Worm (Caenorhabditis elegans): Measurements from ENCODE around the gene T13H5.8.

T13H5.8 gene

ce11 chrII:8483793-8484186 is 34.5 kb upstream of the T13H5.8 start, which contains the start of gene taap-1:
TSS of gene taap-1 (minus strand) at chrII:8483871.
- TF ChIP-seq ztf-29 (GFP tag; IDR thresholded peaks at IDR 0.05) (no peak), tab-1 (GFP tag; IDR thresholded peaks at IDR 0.05) (no peak), flt-1 (GFP tag; IDR thresholded peaks at IDR 0.05) (no peak), ztf-23 (GFP tag; IDR thresholded peaks at IDR 0.05) (no peak), cog-1 (tag; optimal IDR thresholded peaks at IDR 0.05) (no peak), T22C8.4 (GFP tag; IDR thresholded peaks at IDR 0.05) (no peak), med-1 (GFP tag; optimal IDR thresholded peaks at IDR 0.05; ENCODE audit: insufficient read depth) (no peak), ref-1 (GFP tag; conservative IDR thresholded peaks at IDR 0.05) (no peak), klf-2 (GFP tag; conservative IDR thresholded peaks at IDR 0.05) (no peak)

ce11 chrII:8484546-8484945 is 33.8 kb upstream of the T13H5.8 start:
- TF ChIP-seq flt-1 (GFP tag; IDR thresholded peaks at IDR 0.05) = no peak
- TF ChIP-seq ref-1 (GFP tag; conservative IDR thresholded peaks at IDR 0.05) = no peak

ce11 chrII:8485603-8486002 is 32.7 kb upstream of the T13H5.8 start, which contains the start of gene gbh-2:
TSS of gene gbh-2 (plus strand) at chrII:8485879.
- TF ChIP-seq ztf-29 (GFP tag; IDR thresholded peaks at IDR 0.05) = no peak
- TF ChIP-seq ztf-23 (GFP tag; IDR thresholded peaks at IDR 0.05) = no peak
- no peak for TF ChIP-seq flt-1 (GFP tag; IDR thresholded peaks at IDR 0.05)
- TF ChIP-seq ref-1 (GFP tag; conservative IDR thresholded peaks at IDR 0.05) = no peak
- TF ChIP-seq tab-1 (GFP tag; IDR thresholded peaks at IDR 0.05) = no peak
- no peak for TF ChIP-seq klf-2 (GFP tag; conservative IDR thresholded peaks at IDR 0.05)
- no peak for TF ChIP-seq med-1 (GFP tag; optimal IDR thresholded peaks at IDR 0.05; ENCODE audit: insufficient read depth)
- no peak for TF ChIP-seq cog-1 (tag; optimal IDR thresholded peaks at IDR 0.05)
- TF ChIP-seq T22C8.4 (GFP tag; IDR thresholded peaks at IDR 0.05) = no peak

ce11 chrII:8488123-8488522 is 30.2 kb upstream of the T13H5.8 start:
- TF ChIP-seq med-1 (GFP tag; optimal IDR thresholded peaks at IDR 0.05; ENCODE audit: insufficient read depth) (no peak), flt-1 (GFP tag; IDR thresholded peaks at IDR 0.05) (no peak), cog-1 (tag; optimal IDR thresholded peaks at IDR 0.05) (no peak), tab-1 (GFP tag; IDR thresholded peaks at IDR 0.05) (no peak), ztf-23 (GFP tag; IDR thresholded peaks at IDR 0.05) (no peak), ztf-29 (GFP tag; IDR thresholded peaks at IDR 0.05) (no peak), ref-1 (GFP tag; conservative IDR thresholded peaks at IDR 0.05) (no peak), klf-2 (GFP tag; conservative IDR thresholded peaks at IDR 0.05) (no peak), T22C8.4 (GFP tag; IDR thresholded peaks at IDR 0.05) (no peak)

DNA sequence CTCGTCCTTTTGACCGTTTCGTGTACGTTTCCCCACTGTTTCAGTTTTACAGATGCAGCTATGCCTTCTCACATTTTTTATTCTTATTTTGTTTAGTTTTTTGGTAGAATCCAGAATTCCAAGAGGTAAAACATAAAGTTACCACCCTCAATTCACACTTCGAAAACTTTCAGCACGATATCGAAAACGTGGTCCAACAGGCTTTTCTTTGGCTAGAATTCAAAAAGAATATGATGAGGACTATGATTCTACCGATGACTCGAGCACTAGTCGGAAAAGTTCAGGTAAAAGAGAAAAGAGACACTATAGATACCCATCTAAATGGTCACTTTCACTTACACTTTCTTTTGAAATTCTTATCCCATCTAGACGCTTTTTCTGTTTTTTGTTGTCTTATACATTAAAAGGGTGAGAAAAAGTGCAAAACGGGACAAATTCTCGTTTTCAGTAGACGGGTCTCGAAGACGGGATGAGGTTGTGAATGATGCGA is 24.0 kb upstream of the T13H5.8 start, which contains the start of gene M05D6.9:
Gene M05D6.9, plus strand, starts transcription at position 51 of the 490 bp plus-strand sequence.
- TF ChIP-seq ztf-23 (GFP tag; IDR thresholded peaks at IDR 0.05) = no peak
- no peak for TF ChIP-seq ztf-29 (GFP tag; IDR thresholded peaks at IDR 0.05)
- TF ChIP-seq T22C8.4 (GFP tag; IDR thresholded peaks at IDR 0.05) = no peak
- no peak for TF ChIP-seq cog-1 (tag; optimal IDR thresholded peaks at IDR 0.05)
- no peak for TF ChIP-seq flt-1 (GFP tag; IDR thresholded peaks at IDR 0.05)
- TF ChIP-seq ref-1 (GFP tag; conservative IDR thresholded peaks at IDR 0.05) = no peak
- TF ChIP-seq tab-1 (GFP tag; IDR thresholded peaks at IDR 0.05) = no peak
- TF ChIP-seq med-1 (GFP tag; optimal IDR thresholded peaks at IDR 0.05; ENCODE audit: insufficient read depth) = no peak
- TF ChIP-seq klf-2 (GFP tag; conservative IDR thresholded peaks at IDR 0.05) = no peak

ce11 chrII:8496184-8496583 is 22.1 kb upstream of the T13H5.8 start:
- TF ChIP-seq cog-1 (tag; optimal IDR thresholded peaks at IDR 0.05) (no peak), ref-1 (GFP tag; conservative IDR thresholded peaks at IDR 0.05) (no peak), ztf-23 (GFP tag; IDR thresholded peaks at IDR 0.05) (no peak), T22C8.4 (GFP tag; IDR thresholded peaks at IDR 0.05) (no peak), flt-1 (GFP tag; IDR thresholded peaks at IDR 0.05) (no peak), tab-1 (GFP tag; IDR thresholded peaks at IDR 0.05) (no peak), med-1 (GFP tag; optimal IDR thresholded peaks at IDR 0.05; ENCODE audit: insufficient read depth) (no peak)

- no peak for TF ChIP-seq ztf-29 (GFP tag; IDR thresholded peaks at IDR 0.05)
- no peak for TF ChIP-seq ztf-23 (GFP tag; IDR thresholded peaks at IDR 0.05)
- no peak for TF ChIP-seq klf-2 (GFP tag; conservative IDR thresholded peaks at IDR 0.05)
- TF ChIP-seq tab-1 (GFP tag; IDR thresholded peaks at IDR 0.05) = no peak
- no peak for TF ChIP-seq med-1 (GFP tag; optimal IDR thresholded peaks at IDR 0.05; ENCODE audit: insufficient read depth)
- TF ChIP-seq cog-1 (tag; optimal IDR thresholded peaks at IDR 0.05) = no peak
Observed at ce11 chrII:8498173-8498572, 20.1 kb upstream of the T13H5.8 start.

- TF ChIP-seq flt-1 (GFP tag; IDR thresholded peaks at IDR 0.05) (0 out of 2 replicates have a peak, but pooled peaks have one; percentile 47), ztf-29 (GFP tag; IDR thresholded peaks at IDR 0.05) (no peak), tab-1 (GFP tag; IDR thresholded peaks at IDR 0.05) (no peak), ztf-23 (GFP tag; IDR thresholded peaks at IDR 0.05) (no peak)
Observed at ce11 chrII:8499021-8499420, 19.3 kb upstream of the T13H5.8 start.

- TF ChIP-seq ref-1 (GFP tag; conservative IDR thresholded peaks at IDR 0.05) = no peak
- TF ChIP-seq ztf-23 (GFP tag; IDR thresholded peaks at IDR 0.05) = no peak
- no peak for TF ChIP-seq tab-1 (GFP tag; IDR thresholded peaks at IDR 0.05)
- TF ChIP-seq ztf-29 (GFP tag; IDR thresholded peaks at IDR 0.05) = no peak
- no peak for TF ChIP-seq T22C8.4 (GFP tag; IDR thresholded peaks at IDR 0.05)
- no peak for TF ChIP-seq cog-1 (tag; optimal IDR thresholded peaks at IDR 0.05)
- no peak for TF ChIP-seq klf-2 (GFP tag; conservative IDR thresholded peaks at IDR 0.05)
- TF ChIP-seq flt-1 (GFP tag; IDR thresholded peaks at IDR 0.05) = no peak
- TF ChIP-seq med-1 (GFP tag; optimal IDR thresholded peaks at IDR 0.05; ENCODE audit: insufficient read depth) = no peak
Observed at ce11 chrII:8504074-8504724, 14.1 kb upstream of the T13H5.8 start.

DNA sequence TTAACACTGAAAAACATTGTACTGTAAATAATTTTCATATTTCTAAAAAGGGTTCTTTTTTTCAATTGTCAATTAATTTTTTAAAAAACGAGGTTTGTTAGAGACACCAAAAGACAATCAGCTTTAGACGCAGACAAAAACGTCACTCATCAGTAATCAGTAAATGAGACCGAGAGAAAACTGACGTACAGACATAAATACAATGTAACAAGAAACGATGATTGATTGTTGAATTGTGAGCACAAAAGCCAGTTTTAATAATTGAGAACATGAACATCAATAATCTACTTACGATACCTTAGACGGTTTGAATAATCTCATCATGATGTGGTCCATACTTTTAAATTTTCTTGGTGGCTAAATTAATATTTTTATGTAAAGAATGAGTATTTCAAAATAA is 11.6 kb upstream of the T13H5.8 start:
- TF ChIP-seq flt-1 (GFP tag; IDR thresholded peaks at IDR 0.05) (no peak), ref-1 (GFP tag; conservative IDR thresholded peaks at IDR 0.05) (no peak), klf-2 (GFP tag; conservative IDR thresholded peaks at IDR 0.05) (no peak), tab-1 (GFP tag; IDR thresholded peaks at IDR 0.05) (no peak), cog-1 (tag; optimal IDR thresholded peaks at IDR 0.05) (no peak), ztf-29 (GFP tag; IDR thresholded peaks at IDR 0.05) (no peak), T22C8.4 (GFP tag; IDR thresholded peaks at IDR 0.05) (no peak), med-1 (GFP tag; optimal IDR thresholded peaks at IDR 0.05; ENCODE audit: insufficient read depth) (no peak), ztf-23 (GFP tag; IDR thresholded peaks at IDR 0.05) (no peak)
